Fruit fly (Drosophila melanogaster) whole organism, prepupa: ENCODE measurements around the gene CG45263.

Experiments used
- CG3032 ChIP-seq: fragments of 200-800 bp; optimal IDR thresholded peaks from 2 replicates; lab custom pipeline; 2019; ENCODE audit warnings: missing biosample characterization, mild to moderate bottlenecking, missing genetic modification characterization, moderate library complexity
- CG31627 ChIP-seq: fragments of 200-800 bp; sonication (Bioruptor generic); optimal IDR thresholded peaks from 3 replicates; lab custom pipeline; 2016; ENCODE audit warnings: missing biosample characterization, missing genetic modification characterization
- Sox102F ChIP-seq: fragments of 200-800 bp; sonication (Bioruptor generic); optimal IDR thresholded peaks from 2 replicates; lab custom pipeline; 2016; ENCODE audit warnings: missing biosample characterization, mild to moderate bottlenecking, missing genetic modification characterization

- no peak for TF ChIP-seq Sox102F (GFP tag; lab: Kevin White, UChicago)
- no peak for TF ChIP-seq CG31627 (GFP tag; lab: Kevin White, UChicago)
- no peak for TF ChIP-seq CG3032 (tag; lab: Kevin White, UChicago)
Observed at dm6 chr3R:8467819-8468421, 9.5 kb downstream of the CG45263 start.
